Fruit fly (Drosophila melanogaster): Measurements from ENCODE around the gene CG7573.

CG7573 gene

dm6 chr3L:11325671-11326306, 14.2 kb downstream of the CG7573 start (continued):
- TF ChIP-seq CG8359 (GFP tag; optimal IDR thresholded peaks at IDR 0.05; ENCODE audit: borderline replicate concordance), result peak; percentile 61
- TF ChIP-seq BtbVII (GFP tag; optimal IDR thresholded peaks at IDR 0.05), result peak; percentile 37
- TF ChIP-seq Gsc (GFP tag; IDR thresholded peaks at IDR 0.05), result no peak; the same call in 1 of the 2 replicates
- TF ChIP-seq CG6791 (GFP tag; IDR thresholded peaks at IDR 0.05; ENCODE audit: partially characterized antibody), result no peak
- peak; percentile 68 for TF ChIP-seq ab (GFP tag; optimal IDR thresholded peaks at IDR 0.05)
- TF ChIP-seq Bdp1 (GFP tag; optimal IDR thresholded peaks at IDR 0.05), result peak; percentile 69
- TF ChIP-seq ttk (GFP tag; IDR thresholded peaks at IDR 0.05), result peak; percentile 73
- no peak for TF ChIP-seq CG15073 (GFP tag; optimal IDR thresholded peaks at IDR 0.05)
- peak; percentile 71 for TF ChIP-seq nom (GFP tag; optimal IDR thresholded peaks at IDR 0.05)
- TF ChIP-seq Bteb2 (GFP tag; optimal IDR thresholded peaks at IDR 0.05), result peak; percentile 58
- TF ChIP-seq psq (GFP tag; optimal IDR thresholded peaks at IDR 0.05), result no peak
- TF ChIP-seq cg (GFP tag; optimal IDR thresholded peaks at IDR 0.05), result no peak
- no peak for TF ChIP-seq luna (GFP tag; optimal IDR thresholded peaks at IDR 0.05)
- TF ChIP-seq inv (GFP tag; IDR thresholded peaks at IDR 0.05; ENCODE audit: partially characterized antibody), result no peak
- peak; percentile 63 for TF ChIP-seq Atf3 (GFP tag; optimal IDR thresholded peaks at IDR 0.05)
- no peak for TF ChIP-seq Hr78 (GFP tag; optimal IDR thresholded peaks at IDR 0.05)
- TF ChIP-seq tio (GFP tag; optimal IDR thresholded peaks at IDR 0.05), result peak; percentile 80
- TF ChIP-seq usp (GFP tag; optimal IDR thresholded peaks at IDR 0.05), result no peak
- no peak for TF ChIP-seq CG12299 (tag; optimal IDR thresholded peaks at IDR 0.05)
- peak; percentile 79 for TF ChIP-seq PHDP (tag; optimal IDR thresholded peaks at IDR 0.05)
- peak; percentile 55 for TF ChIP-seq CG10462 (GFP tag; optimal IDR thresholded peaks at IDR 0.05)
- peak; percentile 21 for TF ChIP-seq Myb (GFP tag; optimal IDR thresholded peaks at IDR 0.05)
- TF ChIP-seq Fer1 (GFP tag; optimal IDR thresholded peaks at IDR 0.05), result peak; percentile 65
- TF ChIP-seq C15 (GFP tag; IDR thresholded peaks at IDR 0.05), result no peak
- peak; percentile 68 for TF ChIP-seq mam (GFP tag; optimal IDR thresholded peaks at IDR 0.05)
- TF ChIP-seq CG1792 (GFP tag; optimal IDR thresholded peaks at IDR 0.05), result peak; percentile 59
- peak; percentile 56 for TF ChIP-seq wor (GFP tag; IDR thresholded peaks at IDR 0.05)
- TF ChIP-seq Rx (GFP tag; IDR thresholded peaks at IDR 0.05), result peak; percentile 74
- TF ChIP-seq HLH4C (GFP tag; IDR thresholded peaks at IDR 0.05; ENCODE audit: partially characterized antibody), result no peak
- no peak for TF ChIP-seq D (optimal IDR thresholded peaks at IDR 0.05)
- peak; percentile 72 for TF ChIP-seq D (GFP tag; optimal IDR thresholded peaks at IDR 0.05)
- no peak for TF ChIP-seq CG7745 (tag; optimal IDR thresholded peaks at IDR 0.05)
- TF ChIP-seq Jarid2 (GFP tag; optimal IDR thresholded peaks at IDR 0.05), result peak; percentile 53
- peak; percentile 66 for TF ChIP-seq ro (GFP tag; IDR thresholded peaks at IDR 0.05)
- TF ChIP-seq NfI (GFP tag; optimal IDR thresholded peaks at IDR 0.05), result peak; percentile 31
- peak; percentile 77 for TF ChIP-seq CG8388 (GFP tag; optimal IDR thresholded peaks at IDR 0.05)
- peak; percentile 71 for TF ChIP-seq CG18476 (GFP tag; optimal IDR thresholded peaks at IDR 0.05)
- TF ChIP-seq CG1024 (GFP tag; IDR thresholded peaks at IDR 0.05), result peak; percentile 60
- TF ChIP-seq croc (GFP tag; conservative IDR thresholded peaks at IDR 0.05), result peak; percentile 67
- TF ChIP-seq CG4707 (GFP tag; optimal IDR thresholded peaks at IDR 0.05), result peak; percentile 55
- peak; percentile 47; the same call in 1 of the 2 replicates for TF ChIP-seq al (GFP tag; IDR thresholded peaks at IDR 0.05)
- TF ChIP-seq ftz-f1 (GFP tag; optimal IDR thresholded peaks at IDR 0.05), result no peak
- TF ChIP-seq CG11456 (GFP tag; IDR thresholded peaks at IDR 0.05), result peak; percentile 65; the same call in 2 of the 3 replicates
- peak; percentile 70 for TF ChIP-seq shn (GFP tag; optimal IDR thresholded peaks at IDR 0.05)
- TF ChIP-seq ATbp (GFP tag; optimal IDR thresholded peaks at IDR 0.05), result peak; percentile 49
- TF ChIP-seq CG16863 (GFP tag; optimal IDR thresholded peaks at IDR 0.05), result peak; percentile 70
- TF ChIP-seq pho (GFP tag; optimal IDR thresholded peaks at IDR 0.05), result peak; percentile 33
- TF ChIP-seq Sry-β (GFP tag; optimal IDR thresholded peaks at IDR 0.05), result no peak
- peak; percentile 49 for TF ChIP-seq ssp (GFP tag; IDR thresholded peaks at IDR 0.05)
- peak; percentile 61 for TF ChIP-seq tgo (GFP tag; IDR thresholded peaks at IDR 0.05)

All from whole organism, embryonic.